Fruit fly (Drosophila melanogaster) Kc167 (cell line): ENCODE results near the gene CG14969.

ENCODE experiments used
- Myc ChIP-seq: fragments of >200 bp; optimal IDR thresholded peaks from 2 replicates; lab custom pipeline; 2017; ENCODE audit warnings: missing external identifiers
- Sin3A ChIP-seq: fragments of >200 bp; optimal IDR thresholded peaks from 2 replicates; lab custom pipeline; 2018; ENCODE audit warnings: missing external identifiers
- h ChIP-seq: fragments of >200 bp; optimal IDR thresholded peaks from 3 replicates; lab custom pipeline; 2018; ENCODE audit warnings: missing external identifiers
- insv ChIP-seq: fragments of >200 bp; optimal IDR thresholded peaks from 3 replicates; lab custom pipeline; 2018; ENCODE audit warnings: missing external identifiers
- psq ChIP-seq: fragments of >200 bp; optimal IDR thresholded peaks from 2 replicates; lab custom pipeline; 2017; ENCODE audit warnings: missing external identifiers
- ttk ChIP-seq: sonication (Bioruptor generic); optimal IDR thresholded peaks from 2 replicates; lab custom pipeline; 2017; ENCODE audit warnings: missing external identifiers

Gene CG14969

DNA sequence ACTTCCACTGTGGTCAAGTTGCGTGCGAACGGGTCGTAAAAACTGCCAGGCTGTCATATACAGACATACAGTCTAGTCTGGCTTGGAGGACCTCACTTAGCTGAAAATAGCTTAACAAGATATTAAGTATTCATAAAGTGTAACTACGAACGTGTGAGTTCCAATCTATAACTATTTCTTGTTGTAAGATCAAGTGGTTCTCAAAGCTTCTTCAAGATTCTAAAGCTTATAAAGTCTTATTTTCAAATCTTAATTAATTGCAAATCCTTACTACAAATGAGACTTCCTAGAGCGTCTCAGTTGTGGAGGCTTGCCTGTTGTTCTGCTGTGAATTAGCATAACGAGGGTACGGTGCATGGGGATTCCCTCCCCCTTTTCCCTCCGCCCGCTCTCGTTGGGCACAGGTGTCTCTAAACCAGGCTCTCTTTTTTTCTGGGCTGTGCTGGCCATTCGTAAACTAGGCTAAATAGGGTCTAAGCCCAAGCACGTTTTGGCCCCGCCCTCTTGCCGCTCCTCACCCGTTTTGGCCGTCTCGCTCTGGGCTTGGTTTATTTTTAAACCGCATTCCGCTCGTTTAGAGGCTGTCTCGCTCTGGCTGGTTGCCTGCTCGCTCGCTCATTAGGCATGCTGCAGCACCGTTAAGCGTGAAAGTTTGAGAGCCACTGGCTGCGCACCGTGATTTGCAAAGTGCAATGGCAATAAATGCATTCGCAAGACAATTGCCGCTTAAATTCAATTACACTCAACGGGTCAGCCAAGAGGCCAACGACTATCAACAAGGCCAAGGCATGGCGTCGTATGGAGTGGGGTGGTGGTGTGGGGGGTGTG lies 3.5 kb upstream of the CG14969 start:
- TF ChIP-seq Sin3A (no peak), ttk (lab: Kevin White, UChicago) (no peak), psq (lab: Kevin White, UChicago) (no peak), Myc (no peak), insv (no peak), h (no peak)

dm6 chr3L:3337345-3337928 lies 2.7 kb upstream of the CG14969 start:
- TF ChIP-seq insv (no peak), h (no peak), Sin3A (no peak), Myc (no peak), ttk (lab: Kevin White, UChicago) (no peak), psq (lab: Kevin White, UChicago) (no peak)

DNA sequence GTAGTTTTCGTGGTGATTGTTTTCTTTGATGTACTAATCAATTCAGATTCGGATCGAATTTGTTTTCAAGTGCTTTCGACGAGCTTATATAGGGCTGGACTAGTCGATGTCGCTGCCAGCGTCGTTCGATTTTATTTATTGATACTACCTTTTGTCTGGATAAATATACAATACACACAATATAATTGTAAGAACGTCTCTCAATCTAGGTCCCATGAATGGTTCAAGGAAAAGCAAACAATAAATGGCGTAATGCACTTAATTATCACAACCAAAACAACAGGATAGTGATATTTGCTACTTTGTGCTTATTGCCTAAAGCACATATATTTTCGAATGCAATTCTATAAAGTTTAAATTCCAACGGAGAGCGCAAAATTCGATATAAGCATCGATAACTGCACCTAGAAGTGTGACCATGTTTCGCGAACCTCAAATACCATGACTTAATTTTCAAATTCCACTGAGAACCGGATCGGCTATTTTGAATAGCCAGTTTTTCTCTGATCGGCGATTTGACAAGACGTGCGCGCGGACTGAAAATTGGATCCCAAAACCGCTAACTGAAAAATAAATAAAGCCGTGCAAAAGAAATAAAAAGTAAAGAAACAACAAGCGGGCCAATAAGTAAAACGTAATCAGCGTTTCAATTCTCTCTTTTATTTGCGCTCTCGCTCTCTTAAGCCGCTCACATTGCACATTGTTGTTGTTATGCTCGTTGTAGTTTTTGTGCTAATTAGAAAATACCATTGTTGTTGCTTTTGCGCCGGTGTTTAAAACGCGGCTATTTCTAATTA lies 1.8 kb upstream of the CG14969 start, which contains the start of the genes Drsl6 and kst:
Drsl6 (minus strand) TSS at position 51 of the 797 bp plus-strand sequence.
kst (plus strand) TSS at position 493 of the 797 bp plus-strand sequence.
- no peak for TF ChIP-seq ttk (lab: Kevin White, UChicago)

DNA sequence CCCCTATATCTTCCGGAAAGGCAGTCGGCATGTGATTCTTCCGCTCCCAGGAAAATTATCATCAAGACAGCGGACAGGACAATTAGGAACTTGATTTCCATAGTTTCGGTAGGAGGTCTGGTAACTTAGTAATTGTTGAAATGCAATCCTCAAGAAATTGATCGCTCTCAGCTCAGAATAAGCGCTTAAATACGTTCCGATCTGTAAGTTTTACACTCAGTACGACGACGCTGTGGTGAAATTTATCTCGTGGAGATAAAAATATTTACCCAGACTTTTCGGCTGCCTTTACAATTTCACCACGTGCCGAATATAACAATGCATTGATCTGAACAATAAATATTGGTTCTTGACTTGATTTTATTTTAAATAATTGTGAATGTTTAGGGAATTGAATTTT lies 910 bp upstream of the CG14969 start, which contains the start of gene Drsl1:
Drsl1 (minus strand) TSS at position 101 of the 400 bp plus-strand sequence.
- TF ChIP-seq h (no peak), Myc (no peak), ttk (lab: Kevin White, UChicago) (no peak), psq (lab: Kevin White, UChicago) (no peak), Sin3A (no peak), insv (no peak)

DNA sequence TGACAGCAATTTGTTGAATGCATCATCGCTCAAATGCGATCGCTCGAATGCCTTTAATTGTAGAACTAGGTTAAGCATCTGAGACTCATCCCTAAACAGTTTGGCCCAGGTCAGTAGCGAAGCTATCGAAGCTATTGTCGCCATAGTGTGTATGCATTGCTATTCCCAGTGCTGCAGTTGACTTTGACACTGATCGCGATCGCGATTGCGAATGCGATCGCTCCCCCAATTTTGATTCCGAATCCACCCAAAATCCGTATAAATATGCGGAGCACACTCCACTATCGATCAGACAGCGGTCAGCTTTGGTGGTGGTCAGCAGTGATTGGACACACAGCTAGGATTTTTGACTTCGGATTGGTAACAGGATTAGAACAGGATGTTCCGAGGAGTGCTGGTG lies 5.0 kb downstream of the CG14969 start, which contains the start of gene CG14961:
CG14961 (plus strand) TSS at position 301 of the 400 bp plus-strand sequence.
- no peak for TF ChIP-seq ttk (lab: Kevin White, UChicago)
- no peak for TF ChIP-seq psq (lab: Kevin White, UChicago)
- no peak for TF ChIP-seq insv
- no peak for TF ChIP-seq Myc
- no peak for TF ChIP-seq h
- no peak for TF ChIP-seq Sin3A

DNA sequence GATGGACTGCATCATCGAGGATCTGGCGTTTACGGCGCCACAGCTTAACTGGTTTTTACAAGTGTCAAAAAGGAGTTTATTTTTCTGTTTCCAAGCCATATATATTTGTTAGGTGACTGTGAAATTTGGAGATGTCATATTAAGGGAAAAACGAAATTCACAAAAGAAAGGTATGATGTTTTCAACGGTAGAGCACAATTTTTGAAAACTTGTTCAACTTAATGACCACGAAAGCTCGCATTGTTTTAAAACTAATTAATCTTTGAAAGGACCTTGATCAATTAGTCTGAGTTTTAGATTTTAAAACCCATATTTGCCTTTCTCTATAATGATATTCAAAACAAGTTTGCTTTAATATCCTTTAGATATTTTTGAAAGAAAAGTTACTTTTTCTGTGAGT lies 6.0 kb downstream of the CG14969 start, which contains the start of gene Strip:
Strip (minus strand) TSS at position 101 of the 400 bp plus-strand sequence.
- TF ChIP-seq Myc (no peak), ttk (lab: Kevin White, UChicago) (no peak), h (no peak), psq (lab: Kevin White, UChicago) (no peak), Sin3A (no peak), insv (no peak)

DNA sequence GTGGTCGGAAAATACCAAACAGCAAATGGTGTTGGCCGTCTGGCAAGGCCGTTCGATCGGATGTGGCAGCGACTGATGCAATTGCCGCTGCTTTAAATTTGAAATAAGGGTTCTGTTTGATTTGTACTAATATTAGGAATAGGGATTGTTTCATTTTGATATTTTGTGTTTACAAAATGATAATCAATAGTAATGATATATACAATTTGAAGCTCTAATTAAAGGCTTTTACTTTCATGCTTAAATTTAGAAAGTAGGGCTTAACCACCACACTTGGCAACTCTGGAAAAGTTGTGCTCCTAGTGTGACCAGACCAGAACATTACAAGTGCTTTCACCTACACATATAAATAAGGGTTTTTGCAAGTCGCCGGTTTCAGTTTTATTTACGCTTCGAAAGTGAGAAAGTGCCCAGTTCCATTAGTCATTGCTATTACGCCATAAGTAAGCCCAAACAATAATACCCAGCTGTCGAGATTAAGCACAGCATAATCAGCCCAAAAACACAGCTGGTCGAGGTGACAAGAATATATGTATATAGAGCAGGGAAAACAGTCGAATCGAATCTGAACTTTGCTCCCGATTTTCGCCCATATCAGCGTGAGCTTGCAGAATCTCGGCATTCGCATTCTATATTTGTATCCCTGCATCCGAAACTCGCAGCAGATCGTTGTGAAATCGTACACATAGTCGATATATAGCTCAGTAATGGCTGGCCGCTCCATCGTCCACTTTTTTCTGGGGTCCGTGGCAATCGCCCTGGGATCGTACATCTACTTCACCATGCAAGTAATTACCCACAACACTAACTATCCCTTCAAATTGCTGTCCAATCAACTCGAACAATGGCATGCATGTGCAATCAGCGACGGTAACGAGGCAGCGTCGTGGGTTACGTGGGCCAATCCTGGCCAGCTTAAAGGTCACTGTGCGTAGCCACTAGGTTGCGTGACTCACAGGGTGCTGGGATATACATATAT lies 8.6 kb downstream of the CG14969 start, which contains the start of gene Gtpx:
Gtpx (plus strand) TSS at position 341 of the 979 bp plus-strand sequence.
- TF ChIP-seq Myc (no peak), h (peak; percentile 57)

DNA sequence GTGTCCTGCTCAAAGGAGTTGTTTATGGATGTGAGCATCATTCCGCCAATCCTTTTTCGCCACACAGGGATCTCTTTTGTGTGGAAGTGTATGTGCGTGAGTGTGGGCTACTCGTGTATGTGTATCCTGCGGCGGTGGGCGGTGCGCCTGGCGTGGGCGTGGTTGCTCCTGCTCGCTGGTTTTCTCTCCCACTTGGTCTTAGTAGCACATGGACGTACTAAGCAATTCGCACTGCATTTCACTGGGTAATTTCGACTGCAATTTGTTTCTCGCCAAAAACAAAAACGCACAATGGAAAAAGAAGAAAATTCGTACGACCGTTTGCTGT lies 9.2 kb downstream of the CG14969 start:
- TF ChIP-seq Sin3A (no peak), h (no peak), psq (lab: Kevin White, UChicago) (no peak), ttk (lab: Kevin White, UChicago) (no peak), insv (no peak), Myc (no peak)

dm6 chr3L:3319992-3320732 lies 14.6 kb downstream of the CG14969 start:
- no peak for TF ChIP-seq insv
- TF ChIP-seq psq (lab: Kevin White, UChicago), result no peak
- no peak for TF ChIP-seq Myc
- no peak for TF ChIP-seq ttk (lab: Kevin White, UChicago)
- no peak for TF ChIP-seq h
- TF ChIP-seq Sin3A, result no peak

dm6 chr3L:3319223-3319643 lies 15.5 kb downstream of the CG14969 start, which contains the start of the genes PIG-C, CG12016 and Dpm2:
Gene PIG-C (minus strand): TSS chr3L:3319232.
Gene CG12016 (plus strand): TSS chr3L:3319555.
Gene Dpm2 (plus strand): TSS chr3L:3319555.
- TF ChIP-seq insv (no peak), ttk (lab: Kevin White, UChicago) (no peak), psq (lab: Kevin White, UChicago) (no peak), h (no peak), Myc (no peak), Sin3A (peak; percentile 9)

DNA sequence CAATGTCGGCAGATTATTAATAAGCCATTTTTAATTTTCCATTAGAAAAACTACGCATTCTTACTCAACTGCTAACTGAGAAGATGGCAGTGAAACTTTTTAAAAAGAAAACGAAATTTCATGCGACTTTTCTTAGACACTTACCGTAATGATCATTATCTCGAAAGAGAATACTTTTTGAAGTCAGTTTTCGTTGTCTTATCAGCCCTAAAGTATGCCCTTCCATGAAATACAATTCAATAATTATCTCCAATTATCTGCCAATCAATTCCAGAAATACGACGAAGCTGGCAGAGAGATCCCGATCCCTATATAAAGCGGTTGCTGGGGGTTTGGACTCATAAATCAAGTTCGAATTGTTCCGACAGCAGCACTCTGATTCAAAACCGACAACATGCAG lies 18.3 kb downstream of the CG14969 start, which contains the start of gene Drsl5:
Drsl5 (plus strand) TSS at position 341 of the 400 bp plus-strand sequence.
- TF ChIP-seq psq (lab: Kevin White, UChicago) (no peak), Sin3A (no peak), ttk (lab: Kevin White, UChicago) (no peak), Myc (no peak), insv (no peak), h (no peak)
